Worm (Caenorhabditis elegans): ENCODE results near the gene fbxa-126.

Gene fbxa-126

DNA sequence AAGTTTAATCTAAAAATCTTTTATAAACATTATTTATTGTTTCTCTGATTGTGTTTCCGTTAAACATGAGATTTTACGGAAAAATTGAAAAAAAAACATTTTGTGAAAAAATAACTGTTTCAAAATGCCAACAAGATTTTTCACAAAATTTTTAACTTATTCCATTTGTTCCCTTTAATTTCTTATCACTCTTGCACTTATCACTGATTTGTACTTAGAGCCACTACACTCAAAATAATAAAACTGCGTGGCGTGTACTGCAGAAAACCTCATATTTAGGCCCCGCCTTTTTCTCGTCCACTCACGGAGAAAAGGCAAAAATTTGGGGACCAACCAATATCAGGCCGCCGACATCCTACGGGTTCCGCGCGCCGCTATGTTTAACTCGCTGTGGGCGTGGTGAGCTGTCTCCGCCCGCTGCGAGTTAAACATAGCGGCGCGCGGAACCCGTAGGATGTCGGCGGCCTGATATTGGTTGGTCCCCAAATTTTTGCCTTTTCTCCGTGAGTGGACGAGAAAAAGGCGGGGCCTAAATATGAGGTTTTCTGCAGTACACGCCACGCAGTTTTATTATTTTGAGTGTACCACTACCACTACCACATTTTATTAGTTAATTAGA, 14.1 kb downstream of the fbxa-126 start:
- TF ChIP-seq snpc-1.2 (GFP tag; IDR thresholded peaks at IDR 0.05): peak; percentile 84

DNA sequence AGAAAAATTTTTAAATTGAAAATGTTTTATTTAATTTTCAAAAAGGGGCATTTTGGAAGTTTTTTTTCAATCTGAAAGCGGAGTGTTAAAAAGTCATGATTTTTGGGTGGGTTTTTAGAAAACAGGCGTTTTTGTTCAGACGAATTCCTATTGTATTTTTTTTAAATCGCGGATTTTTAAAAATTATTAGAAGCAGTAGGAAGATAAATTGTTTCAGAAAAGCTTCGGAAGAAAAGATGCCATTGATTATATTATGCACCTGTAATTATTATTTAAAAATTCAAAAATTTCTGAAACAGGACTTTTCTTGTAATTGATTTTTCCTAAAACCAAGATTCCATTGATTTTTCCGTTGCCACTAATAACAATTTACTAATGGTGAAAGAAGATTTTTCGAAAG, 15.7 kb downstream of the fbxa-126 start:
- TF ChIP-seq aha-1 (tag): peak; percentile 93
- TF ChIP-seq ZK546.5 (tag; optimal IDR thresholded peaks at IDR 0.05): no peak
- TF ChIP-seq Y5F2A.4 (GFP tag; optimal IDR thresholded peaks at IDR 0.05): no peak
- no peak for TF ChIP-seq madf-9 (GFP tag; conservative IDR thresholded peaks at IDR 0.05)
- no peak for TF ChIP-seq skn-1 (tag; optimal IDR thresholded peaks at IDR 0.05)
- TF ChIP-seq mxl-3 (GFP tag; optimal IDR thresholded peaks at IDR 0.05): no peak
- TF ChIP-seq fkh-10 (GFP tag; optimal IDR thresholded peaks at IDR 0.05): no peak

DNA sequence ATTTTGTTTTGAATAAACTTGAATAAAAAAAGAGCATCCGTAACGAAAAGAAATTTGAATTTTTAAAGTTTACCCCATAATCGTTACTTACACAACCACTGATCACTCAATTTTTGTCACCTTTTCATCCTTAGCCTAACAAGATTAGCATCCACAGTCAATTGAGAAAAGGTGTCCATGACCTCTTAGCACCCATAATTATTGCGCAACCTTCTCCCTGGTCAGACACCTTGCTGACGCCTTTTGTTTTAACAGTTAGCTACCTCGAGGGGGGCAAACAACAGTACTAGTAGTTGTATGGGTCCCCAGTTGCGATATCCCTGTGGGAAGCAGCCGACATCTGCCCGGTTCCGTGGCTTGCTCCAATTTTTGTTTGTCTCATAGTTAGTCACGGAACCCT, 24.5 kb downstream of the fbxa-126 start:
- TF ChIP-seq duxl-1 (tag; optimal IDR thresholded peaks at IDR 0.05; ENCODE audit: poor library complexity) (no peak), lim-7 (GFP tag; IDR thresholded peaks at IDR 0.05) (no peak)

ce11 chrIV:14295262-14295661, 26.3 kb downstream of the fbxa-126 start:
- TF ChIP-seq Y5F2A.4 (GFP tag; optimal IDR thresholded peaks at IDR 0.05) (no peak), aha-1 (tag) (peak; percentile 72)

DNA sequence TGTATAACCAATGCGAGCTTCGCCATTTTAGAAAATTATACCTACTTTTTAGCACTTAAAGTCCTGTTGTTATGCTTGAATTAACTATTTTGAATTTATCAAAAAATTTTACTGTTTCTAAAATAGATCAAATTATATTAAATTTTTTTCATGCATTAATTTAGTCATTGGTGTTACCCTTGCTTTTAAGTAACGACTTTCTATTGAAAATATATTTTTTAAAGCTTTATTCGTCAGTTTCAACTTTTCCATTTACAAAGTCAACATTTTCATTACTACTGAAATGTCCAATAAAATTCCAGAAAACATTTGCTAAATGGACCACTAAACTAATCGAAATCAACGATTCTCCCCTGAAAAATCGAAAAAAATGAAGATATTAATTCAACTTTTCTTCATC, 30.0 kb downstream of the fbxa-126 start, which contains the start of gene Y64G10A.7:
Gene Y64G10A.7, plus strand, starts transcription at position 301 of the 400 bp plus-strand sequence.
- no peak for TF ChIP-seq mdt-29 (GFP tag; IDR thresholded peaks at IDR 0.05)
- no peak for TF ChIP-seq snpc-1.2 (GFP tag; IDR thresholded peaks at IDR 0.05)
- no peak for TF ChIP-seq ceh-82 (tag; optimal IDR thresholded peaks at IDR 0.05)
- TF ChIP-seq skn-1 (tag; optimal IDR thresholded peaks at IDR 0.05): no peak
- no peak for TF ChIP-seq fos-1 (tag; optimal IDR thresholded peaks at IDR 0.05)
- no peak for TF ChIP-seq T20F7.1 (GFP tag; optimal IDR thresholded peaks at IDR 0.05)
- TF ChIP-seq unc-39 (tag; optimal IDR thresholded peaks at IDR 0.05): no peak

ce11 chrIV:14284920-14285319, 36.6 kb downstream of the fbxa-126 start:
- TF ChIP-seq lin-15B (tag; optimal IDR thresholded peaks at IDR 0.05) (no peak), zip-11 (GFP tag; IDR thresholded peaks at IDR 0.05) (no peak), nhr-237 (tag; optimal IDR thresholded peaks at IDR 0.05) (no peak), nhr-6 (tag; optimal IDR thresholded peaks at IDR 0.05) (no peak), lir-3 (tag; optimal IDR thresholded peaks at IDR 0.05) (no peak), jun-1 (tag; optimal IDR thresholded peaks at IDR 0.05) (no peak), unc-62 (GFP tag; optimal IDR thresholded peaks at IDR 0.05 in 1 of 2) (peak in 1 of 2 experiments; percentile 60), unc-62 (tag; optimal IDR thresholded peaks at IDR 0.05) (no peak)

- TF ChIP-seq daf-12 (tag; optimal IDR thresholded peaks at IDR 0.05) (no peak), nhr-76 (tag; optimal IDR thresholded peaks at IDR 0.05) (no peak), lin-38 (GFP tag; IDR thresholded peaks at IDR 0.05) (no peak), aha-1 (tag) (peak; percentile 91)
Observed at ce11 chrIV:14276773-14277388, 44.7 kb downstream of the fbxa-126 start.

ce11 chrIV:14276160-14276559, 45.4 kb downstream of the fbxa-126 start, which contains the start of gene ilcr-1:
ilcr-1 (plus strand) TSS chrIV:14276460.
- TF ChIP-seq snpc-4 (tag; optimal IDR thresholded peaks at IDR 0.05) (no peak), nhr-48 (tag; optimal IDR thresholded peaks at IDR 0.05) (no peak), daf-16 (GFP tag; optimal IDR thresholded peaks at IDR 0.05) (no peak), daf-16 (tag; optimal IDR thresholded peaks at IDR 0.05) (no peak), ztf-11 (tag; optimal IDR thresholded peaks at IDR 0.05) (no peak), skn-1 (tag; optimal IDR thresholded peaks at IDR 0.05) (no peak), tag-97 (GFP tag; IDR thresholded peaks at IDR 0.05) (no peak), lir-3 (tag; optimal IDR thresholded peaks at IDR 0.05) (no peak), pqm-1 (tag; optimal IDR thresholded peaks at IDR 0.05) (no peak), php-3 (GFP tag; IDR thresholded peaks at IDR 0.05) (no peak), ces-1 (GFP tag; optimal IDR thresholded peaks at IDR 0.05) (no peak), R02D3.7 (tag; optimal IDR thresholded peaks at IDR 0.05) (no peak), cey-2 (tag; optimal IDR thresholded peaks at IDR 0.05; ENCODE audit: borderline replicate concordance, insufficient read depth) (no peak), zfp-2 (tag; optimal IDR thresholded peaks at IDR 0.05) (no peak), hmg-1.1 (GFP tag; IDR thresholded peaks at IDR 0.05) (no peak), aly-2 (tag; optimal IDR thresholded peaks at IDR 0.05) (no peak)

All from whole organism, L4 larva.